Worm (Caenorhabditis elegans): ENCODE results near the gene rps-14.

rps-14 gene

ce11 chrIII:7142172-7142601, 37.2 kb downstream of the rps-14 start:
- TF ChIP-seq hlh-30 (tag; optimal IDR thresholded peaks at IDR 0.05; ENCODE audit: insufficient read depth) (peak; percentile 25), ceh-31 (tag; optimal IDR thresholded peaks at IDR 0.05) (no peak), tbx-2 (tag; optimal IDR thresholded peaks at IDR 0.05) (no peak), ama-1 (optimal IDR thresholded peaks at IDR 0.05) (peak; percentile 39), fkh-10 (GFP tag; optimal IDR thresholded peaks at IDR 0.05) (no peak)

- TF ChIP-seq ama-1 (optimal IDR thresholded peaks at IDR 0.05) (peak; percentile 87), ceh-6 (GFP tag; optimal IDR thresholded peaks at IDR 0.05) (no peak), elt-2 (tag; optimal IDR thresholded peaks at IDR 0.05) (peak; percentile 11), lin-11 (tag; optimal IDR thresholded peaks at IDR 0.05) (no peak)
Measured at ce11 chrIII:7141285-7141715, 38.1 kb downstream of the rps-14 start.

ce11 chrIII:7140228-7140710, 39.1 kb downstream of the rps-14 start:
- TF ChIP-seq sdc-2 (tag; optimal IDR thresholded peaks at IDR 0.05): no peak
- peak; percentile 59 for TF ChIP-seq hlh-30 (tag; optimal IDR thresholded peaks at IDR 0.05; ENCODE audit: insufficient read depth)
- TF ChIP-seq ceh-6 (GFP tag; optimal IDR thresholded peaks at IDR 0.05): no peak
- TF ChIP-seq ref-2 (tag; optimal IDR thresholded peaks at IDR 0.05): peak; percentile 13
- peak; percentile 58 for TF ChIP-seq ama-1 (optimal IDR thresholded peaks at IDR 0.05)

- TF ChIP-seq ceh-24 (tag; optimal IDR thresholded peaks at IDR 0.05) (no peak), sdc-2 (tag; optimal IDR thresholded peaks at IDR 0.05) (no peak), ceh-6 (GFP tag; optimal IDR thresholded peaks at IDR 0.05) (no peak), lin-11 (tag; optimal IDR thresholded peaks at IDR 0.05) (no peak), nfya-1 (tag; optimal IDR thresholded peaks at IDR 0.05) (no peak), hlh-30 (tag; optimal IDR thresholded peaks at IDR 0.05; ENCODE audit: insufficient read depth) (no peak), pqm-1 (tag; optimal IDR thresholded peaks at IDR 0.05) (no peak), C08G9.2 (tag; optimal IDR thresholded peaks at IDR 0.05) (no peak), elt-2 (tag; optimal IDR thresholded peaks at IDR 0.05) (no peak), ceh-30 (tag; optimal IDR thresholded peaks at IDR 0.05) (no peak), T23F11.4 (GFP tag; optimal IDR thresholded peaks at IDR 0.05) (no peak), pha-4 (tag; optimal IDR thresholded peaks at IDR 0.05) (no peak)
Measured at ce11 chrIII:7138178-7138577, 41.2 kb downstream of the rps-14 start, which contains the start of gene B0280.11. Gene B0280.11 (minus strand): TSS chrIII:7138278.

ce11 chrIII:7136015-7136414, 43.4 kb downstream of the rps-14 start, which contains the start of gene B0280.17:
Gene B0280.17 (minus strand): TSS chrIII:7136115.
- TF ChIP-seq unc-55 (GFP tag; optimal IDR thresholded peaks at IDR 0.05) (no peak), hlh-15 (tag; optimal IDR thresholded peaks at IDR 0.05) (no peak), nhr-232 (tag; optimal IDR thresholded peaks at IDR 0.05) (no peak)

- TF ChIP-seq hlh-15 (tag; optimal IDR thresholded peaks at IDR 0.05) (no peak), ceh-6 (GFP tag; optimal IDR thresholded peaks at IDR 0.05) (no peak), hlh-13 (GFP tag; optimal IDR thresholded peaks at IDR 0.05) (no peak), gmeb-2 (tag; optimal IDR thresholded peaks at IDR 0.05) (no peak), unc-55 (GFP tag; optimal IDR thresholded peaks at IDR 0.05) (no peak), unc-86 (tag; optimal IDR thresholded peaks at IDR 0.05) (no peak)
Measured at ce11 chrIII:7133559-7133958, 45.8 kb downstream of the rps-14 start, which contains the start of the genes pot-1 and ggtb-1. Gene pot-1 (minus strand): TSS chrIII:7133678. Gene ggtb-1 (plus strand): TSS chrIII:7133766.
